Worm (Caenorhabditis elegans) whole organism, early embryonic: ENCODE measurements around the gene K07C5.9.

Experiments
- B0310.2 ChIP-seq: sonication (generic microtip); optimal IDR thresholded peaks from 2 replicates; lab custom pipeline; 2016; ENCODE audit warnings: mild to moderate bottlenecking, missing genetic modification characterization, missing compliant biosample characterization
- F13C5.2 ChIP-seq: sonication (generic microtip); optimal IDR thresholded peaks from 2 replicates; lab custom pipeline; 2017; ENCODE audit warnings: mild to moderate bottlenecking, missing genetic modification characterization, inconsistent platforms, missing compliant biosample characterization
- aly-1 ChIP-seq: sonication (generic microtip); optimal IDR thresholded peaks from 2 replicates; lab custom pipeline; 2016; ENCODE audit warnings: missing genetic modification characterization, missing compliant biosample characterization
- ama-1 ChIP-seq: fragments of 150-350 bp; optimal IDR thresholded peaks from 2 replicates; lab custom pipeline; 2014
- ceh-13 ChIP-seq: fragments of 200-800 bp; sonication (Bioruptor generic); optimal IDR thresholded peaks from 2 replicates; lab custom pipeline; 2018; ENCODE audit warnings: mild to moderate bottlenecking, missing genetic modification characterization, missing compliant biosample characterization
- ceh-36 ChIP-seq: sonication (generic microtip); optimal IDR thresholded peaks from 2 replicates; lab custom pipeline; 2016; ENCODE audit warnings: missing genetic modification characterization, inconsistent platforms, missing compliant biosample characterization
- ets-7 ChIP-seq: sonication (generic microtip); optimal IDR thresholded peaks from 2 replicates; lab custom pipeline; 2016; ENCODE audit warnings: missing genotype, missing genetic modification characterization, missing compliant biosample characterization
- hmbx-1 ChIP-seq: sonication (generic microtip); optimal IDR thresholded peaks from 2 replicates; lab custom pipeline; 2016; ENCODE audit warnings: mild to moderate bottlenecking, missing genetic modification characterization, missing compliant biosample characterization
- hnd-1 ChIP-seq: sonication (generic microtip); optimal IDR thresholded peaks from 2 replicates; lab custom pipeline; 2016; ENCODE audit warnings: missing genetic modification characterization, missing compliant biosample characterization
- sea-1 ChIP-seq: fragments of 200-800 bp; sonication (Bioruptor generic); conservative IDR thresholded peaks from 2 replicates; pipeline ENCODE4 v1.3.6; 2022; ENCODE audit warnings: missing genetic modification characterization, missing compliant biosample characterization
- tbx-37 ChIP-seq: fragments of 200-800 bp; sonication (Bioruptor generic); conservative IDR thresholded peaks from 2 replicates; pipeline ENCODE4 v1.3.6; 2022; ENCODE audit warnings: missing genetic modification reagents, missing genetic modification characterization, missing compliant biosample characterization
- tra-4 ChIP-seq: sonication (generic microtip); optimal IDR thresholded peaks from 2 replicates; lab custom pipeline; 2017; ENCODE audit warnings: missing genetic modification characterization, missing compliant biosample characterization

DNA sequence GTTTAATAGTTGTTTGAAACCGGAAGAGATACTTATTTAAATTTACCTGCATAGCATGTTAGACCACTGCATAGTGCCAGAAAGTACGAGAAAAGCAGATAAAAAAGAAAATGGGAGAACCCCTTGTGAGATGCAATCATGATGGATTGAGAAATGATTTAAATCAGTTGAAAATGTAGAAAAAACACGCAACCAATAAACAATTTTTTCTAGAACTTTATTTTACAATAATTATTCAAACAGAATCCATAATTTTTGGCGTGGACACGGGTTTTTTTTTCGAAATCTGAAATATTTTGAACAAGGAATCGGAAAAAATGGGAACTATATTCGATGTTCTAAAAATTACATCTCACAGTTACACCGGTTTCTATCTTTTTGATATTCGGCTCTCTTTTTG is 29.3 kb upstream of the K07C5.9 start, which contains the start of gene AC3.12:
- TF ChIP-seq F13C5.2 (no peak), ama-1 (no peak), ceh-13 (GFP tag; lab: Kevin White, UChicago) (no peak), aly-1 (no peak), hmbx-1 (tag; lab: Kevin White, UChicago) (no peak), tbx-37 (GFP tag; lab: Robert Waterston, UW) (no peak), sea-1 (GFP tag; lab: Robert Waterston, UW) (no peak), ets-7 (tag; lab: Kevin White, UChicago) (no peak), ceh-36 (tag; lab: Kevin White, UChicago) (no peak), B0310.2 (tag; lab: Kevin White, UChicago) (no peak), hnd-1 (tag; lab: Kevin White, UChicago) (no peak), tra-4 (tag; lab: Kevin White, UChicago) (no peak)
